Worm (Caenorhabditis elegans): ENCODE measurements around the gene gst-11.

gst-11 gene

ce11 chrX:3678507-3679175, 45.1 kb upstream of the gst-11 start, which contains the start of gene tag-52 (continued):
- TF ChIP-seq hpl-2 (GFP tag; optimal IDR thresholded peaks at IDR 0.05) = no peak
- no peak for TF ChIP-seq nhr-11 (tag; optimal IDR thresholded peaks at IDR 0.05)
- peak; percentile 17 for TF ChIP-seq fkh-8 (tag; optimal IDR thresholded peaks at IDR 0.05)
- no peak for TF ChIP-seq unc-62 (GFP tag; optimal IDR thresholded peaks at IDR 0.05)
- no peak for TF ChIP-seq sptf-1 (tag; optimal IDR thresholded peaks at IDR 0.05)
- peak; percentile 60 for TF ChIP-seq snu-23 (GFP tag; optimal IDR thresholded peaks at IDR 0.05)
- no peak for TF ChIP-seq unc-98 (GFP tag; IDR thresholded peaks at IDR 0.05)

ce11 chrX:3673584-3674108, 40.1 kb upstream of the gst-11 start, which contains the start of gene ceh-63:
ceh-63 (minus strand) TSS chrX:3674058.
- no peak for TF ChIP-seq unc-86 (tag; optimal IDR thresholded peaks at IDR 0.05)
- TF ChIP-seq ceh-63 (GFP tag; optimal IDR thresholded peaks at IDR 0.05) = peak; percentile 100
- no peak for TF ChIP-seq snu-23 (GFP tag; optimal IDR thresholded peaks at IDR 0.05)

- TF ChIP-seq nhr-85 (tag) (peak; percentile 35), elt-3 (tag; optimal IDR thresholded peaks at IDR 0.05) (no peak)
Measured at ce11 chrX:3671998-3672397, 38.4 kb upstream of the gst-11 start, which contains the start of gene C02F12.5. C02F12.5 (minus strand) TSS chrX:3672098.

ce11 chrX:3668842-3669241, 35.3 kb upstream of the gst-11 start, which contains the start of gene snet-1:
snet-1 (minus strand) TSS chrX:3668942.
- TF ChIP-seq elt-3 (tag; optimal IDR thresholded peaks at IDR 0.05) (no peak), nhr-28 (tag; optimal IDR thresholded peaks at IDR 0.05) (no peak), efl-3 (GFP tag; optimal IDR thresholded peaks at IDR 0.05) (no peak), aly-2 (tag; optimal IDR thresholded peaks at IDR 0.05) (no peak), unc-62 (GFP tag; optimal IDR thresholded peaks at IDR 0.05) (no peak), sox-4 (tag; optimal IDR thresholded peaks at IDR 0.05) (peak; percentile 35), elt-2 (tag; optimal IDR thresholded peaks at IDR 0.05) (no peak), fkh-8 (tag; optimal IDR thresholded peaks at IDR 0.05) (peak; percentile 34), nhr-71 (tag; optimal IDR thresholded peaks at IDR 0.05) (peak; percentile 17), C04F5.9 (tag; optimal IDR thresholded peaks at IDR 0.05) (no peak), isw-1 (GFP tag; IDR thresholded peaks at IDR 0.05) (no peak)

ce11 chrX:3659192-3659591, 25.6 kb upstream of the gst-11 start, which contains the start of gene R11G1.1:
R11G1.1 (plus strand) TSS chrX:3659492.
- no peak for TF ChIP-seq aly-2 (tag; optimal IDR thresholded peaks at IDR 0.05)
- TF ChIP-seq lin-15B (tag; optimal IDR thresholded peaks at IDR 0.05) = no peak
- no peak for TF ChIP-seq C34B4.2 (tag; optimal IDR thresholded peaks at IDR 0.05)
- TF ChIP-seq swsn-7 (tag; optimal IDR thresholded peaks at IDR 0.05) = no peak
- no peak for TF ChIP-seq ceh-82 (tag; optimal IDR thresholded peaks at IDR 0.05)
- no peak for TF ChIP-seq egl-27 (tag; optimal IDR thresholded peaks at IDR 0.05)
- TF ChIP-seq elt-2 (tag; optimal IDR thresholded peaks at IDR 0.05) = no peak
- no peak for TF ChIP-seq lin-39 (tag; optimal IDR thresholded peaks at IDR 0.05)
- no peak for TF ChIP-seq xbp-1 (tag; optimal IDR thresholded peaks at IDR 0.05)
- no peak for TF ChIP-seq jun-1 (tag; optimal IDR thresholded peaks at IDR 0.05)

ce11 chrX:3655972-3656371, 22.4 kb upstream of the gst-11 start, which contains the start of gene R11G1.7:
R11G1.7 (plus strand) TSS chrX:3656272.
- TF ChIP-seq ceh-88 (GFP tag; IDR thresholded peaks at IDR 0.05) (no peak), jun-1 (tag; optimal IDR thresholded peaks at IDR 0.05) (no peak), hlh-4 (tag; optimal IDR thresholded peaks at IDR 0.05) (no peak), nhr-237 (tag; optimal IDR thresholded peaks at IDR 0.05) (no peak), elt-2 (tag; optimal IDR thresholded peaks at IDR 0.05) (no peak), grh-1 (GFP tag; IDR thresholded peaks at IDR 0.05) (no peak), F16B12.6 (tag; optimal IDR thresholded peaks at IDR 0.05) (no peak), ama-1 (optimal IDR thresholded peaks at IDR 0.05) (no peak), lin-35 (GFP tag; optimal IDR thresholded peaks at IDR 0.05) (no peak), unc-30 (tag; optimal IDR thresholded peaks at IDR 0.05) (no peak)
